Fruit fly (Drosophila melanogaster): ENCODE results near the gene Cpr76Ba.

dm6 chr3L:19503770-19504169, 14.4 kb downstream of the Cpr76Ba start, which contains the start of gene CG9452:
- no peak for TF ChIP-seq usp (GFP tag; optimal IDR thresholded peaks at IDR 0.05)
- TF ChIP-seq CG8478 (optimal IDR thresholded peaks at IDR 0.05) = no peak

Data from whole organism.